Worm (Caenorhabditis elegans): ENCODE results near the gene ZK688.5.

DNA sequence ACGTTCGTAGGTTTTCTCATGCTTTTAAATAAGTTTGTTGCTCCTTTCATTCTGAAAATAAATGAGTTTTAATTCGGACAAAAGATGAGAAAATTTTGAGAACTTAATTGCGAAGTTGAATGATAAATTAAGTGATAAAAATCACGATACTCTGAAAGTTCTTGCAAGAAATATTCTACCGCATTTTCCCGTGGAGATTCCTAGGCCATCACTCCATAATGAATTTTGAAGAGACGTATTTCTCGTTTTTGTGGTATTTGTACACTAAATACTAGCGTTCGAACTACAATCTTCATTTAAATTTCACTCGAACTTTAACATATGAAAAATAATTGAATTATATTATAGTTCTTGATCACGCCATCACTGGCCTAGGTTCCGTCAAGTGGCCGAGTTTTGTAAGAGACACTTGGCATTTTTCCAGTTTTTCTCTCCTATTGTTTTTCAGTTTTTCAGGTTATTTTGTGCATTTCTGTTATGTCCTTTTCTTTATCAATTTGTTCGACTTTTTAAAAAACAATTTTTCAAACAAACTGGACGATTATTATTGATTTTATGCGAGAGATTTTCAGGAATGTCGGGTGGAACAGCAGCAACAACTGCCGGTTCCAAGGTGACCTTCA is 32.9 kb downstream of the ZK688.5 start, which contains the start of the genes coq-5 and ufm-1:
- TF ChIP-seq dao-5 (tag; optimal IDR thresholded peaks at IDR 0.05) (no peak), W03F9.2 (tag; optimal IDR thresholded peaks at IDR 0.05) (no peak)
